Worm (Caenorhabditis elegans): Measurements from ENCODE around the gene nhr-203.
A peak's percentile ranks its signal among the peaks of the same experiment; 100 is the strongest.

Gene nhr-203

DNA sequence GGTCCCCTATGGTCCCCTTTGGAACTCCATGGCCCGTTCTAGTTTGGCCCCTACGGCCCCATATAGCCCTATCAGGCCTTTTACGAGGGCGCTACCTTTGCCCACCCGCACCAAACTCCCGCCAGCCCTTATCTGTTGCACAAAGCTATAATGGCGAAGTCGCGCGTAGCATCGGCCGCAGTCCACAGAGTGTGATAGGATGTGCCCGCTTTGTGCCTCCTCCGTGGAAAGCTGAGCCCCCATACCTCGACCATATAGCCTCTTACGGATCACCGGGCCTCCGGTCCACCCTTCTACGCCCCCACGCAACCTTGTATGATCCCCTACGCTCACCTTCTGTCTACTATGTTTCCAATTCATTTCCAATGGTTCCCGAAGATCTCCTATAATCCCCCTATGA lies 12.6 kb upstream of the nhr-203 start:
- TF ChIP-seq ctbp-1 (GFP tag; IDR thresholded peaks at IDR 0.05) (no peak), F44E2.7 (GFP tag; IDR thresholded peaks at IDR 0.05) (0 out of 2 replicates have a peak, but pooled peaks have one; percentile 9), zfp-2 (tag; optimal IDR thresholded peaks at IDR 0.05) (no peak), set-16 (GFP tag; IDR thresholded peaks at IDR 0.05) (peak; percentile 58), unc-62 (GFP tag; optimal IDR thresholded peaks at IDR 0.05 in 1 of 2) (peak in 1 of 2 experiments; percentile 27), unc-62 (tag; optimal IDR thresholded peaks at IDR 0.05) (no peak), Y75B8A.6 (GFP tag; IDR thresholded peaks at IDR 0.05) (no peak)

DNA sequence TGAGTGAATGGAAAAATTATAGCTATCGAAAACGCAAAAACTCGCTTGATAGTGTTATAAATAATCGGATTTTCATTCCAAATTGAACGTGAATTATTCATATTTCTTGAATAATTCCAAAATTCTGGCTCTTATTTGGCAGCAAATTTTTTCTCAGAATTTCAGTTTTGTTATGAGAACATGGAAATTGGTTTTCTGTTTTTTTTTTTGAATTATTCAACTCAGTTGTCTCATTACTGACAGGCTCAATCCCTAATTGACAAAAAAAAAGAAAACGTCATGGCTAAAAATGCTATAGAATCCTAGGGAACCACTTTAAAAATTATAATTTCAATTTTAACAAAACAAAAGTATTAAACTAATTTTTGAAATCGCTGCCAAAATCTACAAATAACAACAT lies 10.5 kb upstream of the nhr-203 start, which contains the start of gene srh-35:
srh-35 (minus strand) TSS at position 101 of the 400 bp plus-strand sequence.
- TF ChIP-seq T26A8.4 (GFP tag; IDR thresholded peaks at IDR 0.05) (no peak), lin-13 (GFP tag; optimal IDR thresholded peaks at IDR 0.05) (no peak), fos-1 (tag; optimal IDR thresholded peaks at IDR 0.05) (no peak), nhr-28 (tag; optimal IDR thresholded peaks at IDR 0.05) (no peak), daf-16 (GFP tag; optimal IDR thresholded peaks at IDR 0.05) (no peak), daf-16 (tag; optimal IDR thresholded peaks at IDR 0.05) (no peak), R02D3.7 (tag; optimal IDR thresholded peaks at IDR 0.05) (no peak), cey-2 (tag; optimal IDR thresholded peaks at IDR 0.05; ENCODE audit: borderline replicate concordance, insufficient read depth) (no peak), daf-19 (GFP tag; conservative IDR thresholded peaks at IDR 0.05) (no peak), daf-12 (tag; optimal IDR thresholded peaks at IDR 0.05) (no peak), Y105C5A.15 (GFP tag; IDR thresholded peaks at IDR 0.05) (no peak), hlh-30 (tag; optimal IDR thresholded peaks at IDR 0.05; ENCODE audit: insufficient read depth) (no peak), attf-4 (tag; optimal IDR thresholded peaks at IDR 0.05) (no peak), T20F7.1 (GFP tag; optimal IDR thresholded peaks at IDR 0.05) (no peak), lin-15B (tag; optimal IDR thresholded peaks at IDR 0.05) (no peak), tra-1 (GFP tag; IDR thresholded peaks at IDR 0.05) (no peak), aly-2 (tag; optimal IDR thresholded peaks at IDR 0.05) (no peak)

DNA sequence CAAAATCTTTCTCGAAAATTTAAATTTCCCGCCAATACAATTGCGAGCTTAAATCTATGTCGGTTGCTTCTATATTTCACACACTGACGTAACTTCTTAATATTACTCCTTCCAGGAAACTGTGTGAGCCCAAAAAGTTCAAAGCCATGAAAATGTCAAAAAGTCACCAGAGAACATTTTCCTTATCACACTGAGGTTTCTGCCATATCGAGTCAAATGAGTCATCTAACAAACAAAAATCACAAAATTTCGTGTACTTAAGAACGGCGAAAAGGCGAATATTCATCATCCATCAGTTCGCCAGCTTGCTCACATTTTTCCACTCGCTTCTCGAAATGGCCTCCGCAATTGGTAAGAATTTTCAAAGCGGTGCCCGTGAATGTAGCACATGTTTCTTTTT lies 9.9 kb upstream of the nhr-203 start, which contains the start of gene M02H5.8:
M02H5.8 (plus strand) TSS at position 297 of the 400 bp plus-strand sequence.
- TF ChIP-seq Y105C5A.15 (GFP tag; IDR thresholded peaks at IDR 0.05) = no peak
- no peak for TF ChIP-seq lir-3 (tag; optimal IDR thresholded peaks at IDR 0.05)
- TF ChIP-seq nhr-6 (tag; optimal IDR thresholded peaks at IDR 0.05) = peak; percentile 11
- no peak for TF ChIP-seq madf-9 (GFP tag; conservative IDR thresholded peaks at IDR 0.05)
- no peak for TF ChIP-seq daf-16 (GFP tag; optimal IDR thresholded peaks at IDR 0.05)
- TF ChIP-seq daf-16 (tag; optimal IDR thresholded peaks at IDR 0.05) = peak; percentile 47
- TF ChIP-seq spr-1 (tag; optimal IDR thresholded peaks at IDR 0.05) = no peak
- no peak for TF ChIP-seq zag-1 (tag; optimal IDR thresholded peaks at IDR 0.05)
- TF ChIP-seq ceh-82 (tag; optimal IDR thresholded peaks at IDR 0.05) = no peak
- peak; percentile 76 for TF ChIP-seq dmd-6 (GFP tag; IDR thresholded peaks at IDR 0.05)
- peak; percentile 94 for TF ChIP-seq aha-1 (tag)
- TF ChIP-seq pqm-1 (tag; optimal IDR thresholded peaks at IDR 0.05) = peak; percentile 48
- no peak for TF ChIP-seq ceh-44 (GFP tag; IDR thresholded peaks at IDR 0.05)
- no peak for TF ChIP-seq attf-4 (tag; optimal IDR thresholded peaks at IDR 0.05)
- peak; percentile 69 for TF ChIP-seq nhr-28 (tag; optimal IDR thresholded peaks at IDR 0.05)
- TF ChIP-seq nhr-76 (tag; optimal IDR thresholded peaks at IDR 0.05) = no peak
- peak; percentile 45 for TF ChIP-seq hlh-11 (tag; optimal IDR thresholded peaks at IDR 0.05)
- TF ChIP-seq lsy-2 (tag; optimal IDR thresholded peaks at IDR 0.05) = no peak
- no peak for TF ChIP-seq lin-1 (GFP tag; IDR thresholded peaks at IDR 0.05)
- TF ChIP-seq zfp-2 (tag; optimal IDR thresholded peaks at IDR 0.05) = no peak

Data from whole organism, L4 larva.